Worm (Caenorhabditis elegans) whole organism, L1 larva: ENCODE data around the gene slc-36.5.

Experiments used
- C04F5.9 ChIP-seq: sonication (generic microtip); optimal IDR thresholded peaks from 2 replicates; lab custom pipeline; 2016; ENCODE audit warnings: missing genetic modification characterization, missing compliant biosample characterization
- C34B4.2 ChIP-seq: sonication (generic microtip); optimal IDR thresholded peaks from 2 replicates; lab custom pipeline; 2017; ENCODE audit warnings: mild to moderate bottlenecking, missing genetic modification characterization, missing compliant biosample characterization
- alr-1 ChIP-seq: fragments of 200-800 bp; sonication (Bioruptor generic); optimal IDR thresholded peaks from 2 replicates; lab custom pipeline; 2018; ENCODE audit warnings: borderline replicate concordance, mild to moderate bottlenecking, missing genetic modification characterization, missing compliant biosample characterization
- blmp-1 ChIP-seq: fragments of 150-350 bp; optimal IDR thresholded peaks from 2 replicates; lab custom pipeline; 2014; ENCODE audit warnings: missing biosample characterization, missing genetic modification characterization
- ceh-63 ChIP-seq: fragments of 200-800 bp; sonication (Bioruptor generic); optimal IDR thresholded peaks from 2 replicates; lab custom pipeline; 2018; ENCODE audit warnings: mild to moderate bottlenecking, missing genetic modification characterization, missing compliant biosample characterization
- ceh-82 ChIP-seq, 3 experiments: fragments of 150-350 bp in 1 of 3; sonication (generic microtip) in 2 of 3; optimal IDR thresholded peaks; 2 replicates each; lab custom pipeline; 2014 to 2017; ENCODE audit warnings: missing biosample characterization in 3 of 3, missing genetic modification characterization in 3 of 3
- ceh-88 ChIP-seq: fragments of 200-800 bp; sonication (Bioruptor generic); IDR thresholded peaks from 2 replicates; pipeline ENCODE4 v1.3.6; 2022; ENCODE audit warnings: missing genetic modification characterization, missing compliant biosample characterization
- ceh-90 ChIP-seq: sonication (generic microtip); optimal IDR thresholded peaks from 2 replicates; lab custom pipeline; 2016; ENCODE audit warnings: missing genetic modification characterization, missing compliant biosample characterization
- efl-1 ChIP-seq, 4 experiments: fragments of 150-350 bp; optimal IDR thresholded peaks in 3 of 4; peaks in 1 of 4; 1 replicate in 1 of 4; 2 replicates in 3 of 4; lab custom pipeline; 2014; ENCODE audit warnings: missing biosample characterization in 2 of 4, missing genetic modification characterization in 2 of 4, missing genetic modification reagents in 2 of 4
- efl-3 ChIP-seq: fragments of 200-800 bp; sonication (Bioruptor generic); optimal IDR thresholded peaks from 2 replicates; lab custom pipeline; 2018; ENCODE audit warnings: mild to moderate bottlenecking, missing genetic modification characterization, missing compliant biosample characterization
- egl-27 ChIP-seq, 2 experiments: fragments of 150-350 bp in 1 of 2; sonication (generic microtip); optimal IDR thresholded peaks; 3 replicates each; lab custom pipeline; 2017 to 2018; ENCODE audit warnings: missing biosample characterization in 2 of 2, missing genetic modification characterization in 2 of 2, missing genetic modification reagents in 2 of 2
- elt-3 ChIP-seq, 6 experiments: fragments of 150-350 bp in 1 of 6; sonication (generic microtip); optimal IDR thresholded peaks; 2 replicates each; lab custom pipeline; 2017 to 2018; ENCODE audit warnings: missing biosample characterization in 6 of 6, missing genetic modification characterization in 6 of 6, inconsistent platforms in 1 of 6
- ets-5 ChIP-seq: fragments of 200-800 bp; sonication (Bioruptor generic); IDR thresholded peaks from 2 replicates; pipeline ENCODE4 v1.3.6; 2022; ENCODE audit warnings: missing genetic modification characterization, missing compliant biosample characterization
- fkh-8 ChIP-seq: sonication (generic microtip); optimal IDR thresholded peaks from 2 replicates; lab custom pipeline; 2016; ENCODE audit warnings: mild to moderate bottlenecking, missing genetic modification characterization, missing compliant biosample characterization
- fos-1 ChIP-seq: fragments of 150-350 bp; optimal IDR thresholded peaks from 2 replicates; lab custom pipeline; 2014; ENCODE audit warnings: missing biosample characterization, missing genetic modification characterization
- grh-1 ChIP-seq: fragments of 200-800 bp; sonication (Bioruptor generic); IDR thresholded peaks from 2 replicates; pipeline ENCODE4 v1.3.6; 2022; ENCODE audit warnings: missing genetic modification reagents, missing genetic modification characterization, missing compliant biosample characterization
- hlh-4 ChIP-seq: sonication (generic microtip); optimal IDR thresholded peaks from 2 replicates; lab custom pipeline; 2016; ENCODE audit warnings: mild to moderate bottlenecking, missing genetic modification characterization, missing compliant biosample characterization
- hpl-2 ChIP-seq: fragments of 150-350 bp; optimal IDR thresholded peaks from 2 replicates; lab custom pipeline; 2014; ENCODE audit warnings: missing biosample characterization, missing genetic modification reagents, missing genetic modification characterization
- lin-13 ChIP-seq: fragments of 150-350 bp; optimal IDR thresholded peaks from 2 replicates; lab custom pipeline; 2014; ENCODE audit warnings: missing biosample characterization, missing genetic modification reagents, missing genetic modification characterization
- lin-14 ChIP-seq: fragments of 200-800 bp; sonication (Bioruptor generic); optimal IDR thresholded peaks from 2 replicates; lab custom pipeline; 2018; ENCODE audit warnings: mild to moderate bottlenecking, missing genetic modification characterization, moderate library complexity, missing compliant biosample characterization
- lin-39 ChIP-seq: fragments of 150-350 bp; optimal IDR thresholded peaks from 2 replicates; lab custom pipeline; 2014; ENCODE audit warnings: missing biosample characterization, missing genetic modification reagents, missing genetic modification characterization
- lsy-2 ChIP-seq, 2 experiments: fragments of 150-350 bp; optimal IDR thresholded peaks; 2 replicates each; lab custom pipeline; 2014; ENCODE audit warnings: missing biosample characterization in 2 of 2, missing genetic modification characterization in 2 of 2
- mab-9 ChIP-seq: fragments of 200-800 bp; sonication (Bioruptor generic); IDR thresholded peaks from 2 replicates; pipeline ENCODE4 v1.3.6; 2022; ENCODE audit warnings: missing genetic modification reagents, missing genetic modification characterization, missing compliant biosample characterization
- mep-1 ChIP-seq: fragments of 150-350 bp; optimal IDR thresholded peaks from 2 replicates; lab custom pipeline; 2014; ENCODE audit warnings: missing biosample characterization, missing genetic modification characterization
- nhr-19 ChIP-seq: fragments of 200-800 bp; sonication (Bioruptor generic); conservative IDR thresholded peaks from 2 replicates; pipeline ENCODE4 v1.3.6; 2022; ENCODE audit warnings: missing genetic modification characterization, missing compliant biosample characterization
- nhr-20 ChIP-seq: sonication (generic microtip); optimal IDR thresholded peaks from 2 replicates; lab custom pipeline; 2016; ENCODE audit warnings: mild to moderate bottlenecking, missing genetic modification characterization, missing compliant biosample characterization
- nhr-71 ChIP-seq: sonication (generic microtip); optimal IDR thresholded peaks from 2 replicates; lab custom pipeline; 2016; ENCODE audit warnings: mild to moderate bottlenecking, missing genetic modification characterization, moderate library complexity, missing compliant biosample characterization
- nhr-77 ChIP-seq: fragments of 150-350 bp; optimal IDR thresholded peaks from 2 replicates; lab custom pipeline; 2014; ENCODE audit warnings: missing biosample characterization, missing genetic modification characterization
- nhr-84 ChIP-seq: sonication (generic microtip); optimal IDR thresholded peaks from 2 replicates; lab custom pipeline; 2017; ENCODE audit warnings: missing biosample characterization, missing genetic modification characterization
- nhr-85 ChIP-seq: sonication (generic microtip); peaks from one replicate; lab custom pipeline; 2016; ENCODE audit warnings: missing genetic modification characterization, inconsistent platforms, missing compliant biosample characterization
- nhr-90 ChIP-seq: sonication (generic microtip); optimal IDR thresholded peaks from 2 replicates; lab custom pipeline; 2016; ENCODE audit warnings: mild to moderate bottlenecking, missing genetic modification characterization, missing compliant biosample characterization; ENCODE audit not compliant: poor library complexity
- rnt-1 ChIP-seq: sonication (generic microtip); optimal IDR thresholded peaks from 2 replicates; lab custom pipeline; 2016; ENCODE audit warnings: mild to moderate bottlenecking, missing genetic modification characterization, moderate library complexity, missing compliant biosample characterization
- skn-1 ChIP-seq: fragments of 150-350 bp; optimal IDR thresholded peaks from 2 replicates; lab custom pipeline; 2014; ENCODE audit warnings: missing biosample characterization, missing genetic modification characterization
- snpc-4 ChIP-seq: fragments of 150-350 bp; optimal IDR thresholded peaks from 2 replicates; lab custom pipeline; 2014; ENCODE audit warnings: missing biosample characterization, missing genetic modification characterization
- snu-23 ChIP-seq: sonication (generic microtip); optimal IDR thresholded peaks from 2 replicates; lab custom pipeline; 2016; ENCODE audit warnings: missing genetic modification characterization, missing compliant biosample characterization
- tbx-2 ChIP-seq: sonication (generic microtip); optimal IDR thresholded peaks from 2 replicates; lab custom pipeline; 2016; ENCODE audit warnings: missing genetic modification characterization, missing compliant biosample characterization
- unc-130 ChIP-seq: fragments of 150-350 bp; optimal IDR thresholded peaks from 2 replicates; lab custom pipeline; 2017; ENCODE audit warnings: missing biosample characterization, missing genetic modification characterization, inconsistent platforms
- unc-30 ChIP-seq: sonication (generic microtip); optimal IDR thresholded peaks from 2 replicates; lab custom pipeline; 2017; ENCODE audit warnings: missing biosample characterization, missing genetic modification characterization
- unc-62 ChIP-seq: fragments of 150-350 bp; optimal IDR thresholded peaks from 2 replicates; lab custom pipeline; 2014; ENCODE audit warnings: missing biosample characterization, missing genetic modification reagents, missing genetic modification characterization
- unc-86 ChIP-seq: sonication (generic microtip); optimal IDR thresholded peaks from 2 replicates; lab custom pipeline; 2016; ENCODE audit warnings: missing genetic modification characterization, missing compliant biosample characterization
- vab-15 ChIP-seq: sonication (generic microtip); optimal IDR thresholded peaks from 2 replicates; lab custom pipeline; 2017; ENCODE audit warnings: missing genotype, mild to moderate bottlenecking, missing genetic modification characterization, missing compliant biosample characterization
- ztf-4 ChIP-seq: fragments of 150-350 bp; optimal IDR thresholded peaks from 2 replicates; lab custom pipeline; 2014; ENCODE audit warnings: missing biosample characterization, missing genetic modification characterization

The slc-36.5 gene

DNA sequence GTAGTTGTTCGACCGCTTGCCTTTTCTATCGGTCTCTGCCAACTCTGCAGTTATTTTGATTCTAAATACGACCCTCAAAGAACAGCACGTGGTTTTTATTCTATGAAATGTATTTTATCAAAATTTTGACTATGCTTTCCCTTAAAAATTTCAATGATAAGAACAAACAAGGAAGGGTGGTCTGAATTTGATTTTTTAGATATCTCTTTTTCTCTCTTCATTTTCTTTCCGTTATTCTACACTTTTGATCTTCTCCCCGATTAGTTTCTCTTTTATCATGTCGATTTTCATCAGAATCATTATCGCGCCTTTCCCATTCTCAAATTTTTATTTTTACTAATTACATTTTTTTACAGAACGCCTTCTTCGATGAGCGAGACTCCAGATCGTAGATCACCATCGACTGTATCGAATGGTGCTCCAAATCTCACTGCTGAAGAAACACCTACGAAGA is 31.8 kb downstream of the slc-36.5 start (continued):
- TF ChIP-seq lsy-2 (tag; optimal IDR thresholded peaks at IDR 0.05; lab: Kevin White, UChicago) (peak in 1 of 2 experiments; percentile 1), unc-62 (GFP tag; lab: Kevin White, UChicago) (no peak), fkh-8 (tag; lab: Kevin White, UChicago) (no peak), hlh-4 (tag; lab: Kevin White, UChicago) (no peak), elt-3 (tag; optimal IDR thresholded peaks at IDR 0.05; lab: Kevin White, UChicago) (peak in 2 of 6 experiments; percentile 33 to 69), nhr-85 (tag; lab: Kevin White, UChicago) (no peak), C34B4.2 (tag; lab: Kevin White, UChicago) (no peak), unc-30 (tag; lab: Kevin White, UChicago) (no peak), ceh-63 (no peak), mep-1 (tag; lab: Kevin White, UChicago) (no peak), nhr-90 (tag; lab: Kevin White, UChicago) (peak; percentile 12), nhr-77 (no peak), vab-15 (tag; lab: Kevin White, UChicago) (no peak), unc-86 (tag; lab: Kevin White, UChicago) (no peak), ceh-88 (GFP tag; lab: Robert Waterston, UW) (no peak), ets-5 (no peak), ceh-90 (no peak), tbx-2 (tag; lab: Kevin White, UChicago) (peak; percentile 63), alr-1 (tag; lab: Kevin White, UChicago) (no peak), nhr-19 (GFP tag; lab: Robert Waterston, UW) (no peak), nhr-84 (tag; lab: Kevin White, UChicago) (no peak), snu-23 (GFP tag; lab: Kevin White, UChicago) (peak; percentile 41), lin-13 (no peak), ztf-4 (tag; lab: Kevin White, UChicago) (no peak), C04F5.9 (tag; lab: Kevin White, UChicago) (no peak), fos-1 (tag; lab: Kevin White, UChicago) (no peak), hpl-2 (GFP tag; lab: Kevin White, UChicago) (no peak), nhr-20 (tag; lab: Kevin White, UChicago) (peak; percentile 30), mab-9 (GFP tag; lab: Robert Waterston, UW) (no peak), lin-39 (tag; lab: Kevin White, UChicago) (no peak), unc-130 (tag; lab: Kevin White, UChicago) (no peak)

DNA sequence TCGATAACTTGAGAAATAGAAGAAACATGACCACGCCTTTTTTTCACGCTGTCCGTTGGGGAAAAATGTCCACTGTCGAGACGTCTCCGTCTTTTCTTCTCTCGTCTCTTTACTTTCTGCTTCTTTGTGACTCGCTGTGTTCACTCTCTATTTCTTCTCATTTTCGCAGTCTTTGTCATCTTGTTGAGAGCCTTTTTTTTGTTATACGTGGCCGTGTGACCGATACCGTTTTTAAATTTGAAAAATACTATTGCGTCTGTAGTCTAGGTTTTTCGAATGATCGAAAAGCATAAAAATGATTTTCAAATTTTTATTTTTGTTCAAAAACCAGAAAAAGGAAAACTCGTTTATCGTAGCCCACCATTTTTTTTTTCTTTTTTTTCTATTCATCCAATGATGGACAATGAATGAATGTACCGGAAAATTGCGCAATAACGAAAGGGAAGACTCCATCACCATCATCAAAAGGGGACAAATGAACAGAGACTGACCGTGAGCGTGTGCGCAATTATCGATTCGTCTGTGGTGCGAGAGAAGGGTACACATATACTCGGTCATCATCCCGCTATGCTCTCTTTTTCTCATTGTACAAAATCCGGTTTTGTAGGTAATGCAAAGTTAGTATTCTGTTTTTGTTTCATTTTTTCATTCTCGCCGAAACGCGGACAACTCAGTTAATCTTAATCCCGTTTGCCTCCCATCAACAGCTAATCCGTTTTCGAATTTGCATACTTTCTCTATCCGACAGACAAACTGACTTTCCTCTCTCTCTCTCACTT is 32.4 kb downstream of the slc-36.5 start:
- TF ChIP-seq efl-1 (optimal IDR thresholded peaks at IDR 0.05; lab: Kevin White, UChicago) (peak in 1 of 2 experiments; percentile 11), efl-1 (GFP tag; optimal IDR thresholded peaks at IDR 0.05 in 1 of 2; lab: Kevin White, UChicago) (peak in 1 of 2 experiments; percentile 42), skn-1 (tag; lab: Kevin White, UChicago) (peak; percentile 61), nhr-90 (tag; lab: Kevin White, UChicago) (no peak), mep-1 (tag; lab: Kevin White, UChicago) (peak; percentile 56), nhr-85 (tag; lab: Kevin White, UChicago) (peak; percentile 75), lsy-2 (tag; optimal IDR thresholded peaks at IDR 0.05; lab: Kevin White, UChicago) (peak in 1 of 2 experiments; percentile 25), snpc-4 (tag; lab: Kevin White, UChicago) (peak; percentile 40), blmp-1 (tag; lab: Kevin White, UChicago) (peak; percentile 72), rnt-1 (tag; lab: Kevin White, UChicago) (peak; percentile 14), egl-27 (tag; optimal IDR thresholded peaks at IDR 0.05; lab: Kevin White, UChicago) (peak in 1 of 2 experiments; percentile 59), nhr-71 (tag; lab: Kevin White, UChicago) (no peak), lin-14 (GFP tag; lab: Kevin White, UChicago) (peak; percentile 18), alr-1 (tag; lab: Kevin White, UChicago) (no peak), ceh-90 (no peak), grh-1 (GFP tag; lab: Robert Waterston, UW) (peak; percentile 21; the same call in 1 of the 2 replicates), ceh-82 (tag; optimal IDR thresholded peaks at IDR 0.05; lab: Kevin White, UChicago) (peak in 1 of 3 experiments; percentile 11), efl-3 (GFP tag; lab: Kevin White, UChicago) (no peak)
